Worm (Caenorhabditis elegans) whole organism, L3 larva: ENCODE measurements around the gene K08B5.2.

Source experiments
- R02D3.7 ChIP-seq: fragments of 150-350 bp; optimal IDR thresholded peaks from 2 replicates; lab custom pipeline; 2014; ENCODE audit warnings: missing biosample characterization, missing genetic modification characterization
- ZK546.5 ChIP-seq: sonication (generic microtip); optimal IDR thresholded peaks from 2 replicates; lab custom pipeline; 2017; ENCODE audit warnings: missing biosample characterization, missing genetic modification characterization
- aly-2 ChIP-seq: fragments of 150-350 bp; optimal IDR thresholded peaks from 2 replicates; lab custom pipeline; 2014; ENCODE audit warnings: missing biosample characterization, missing genetic modification characterization
- ama-1 ChIP-seq: fragments of 150-350 bp; optimal IDR thresholded peaks from 2 replicates; lab custom pipeline; 2018
- ceh-16 ChIP-seq: sonication (generic microtip); optimal IDR thresholded peaks from 2 replicates; lab custom pipeline; 2017; ENCODE audit warnings: missing biosample characterization, missing genetic modification characterization
- ceh-82 ChIP-seq: fragments of 150-350 bp; optimal IDR thresholded peaks from 2 replicates; lab custom pipeline; 2014; ENCODE audit warnings: missing biosample characterization, missing genetic modification characterization
- daf-12 ChIP-seq: fragments of 150-350 bp; optimal IDR thresholded peaks from 2 replicates; lab custom pipeline; 2014; ENCODE audit warnings: missing biosample characterization, missing genetic modification reagents, missing genetic modification characterization
- egl-5 ChIP-seq: fragments of 150-350 bp; optimal IDR thresholded peaks from 2 replicates; lab custom pipeline; 2017; ENCODE audit warnings: missing biosample characterization, missing genetic modification reagents, missing genetic modification characterization, inconsistent platforms
- elt-2 ChIP-seq: sonication (generic microtip); optimal IDR thresholded peaks from 2 replicates; lab custom pipeline; 2016; ENCODE audit warnings: missing genetic modification reagents, mild to moderate bottlenecking, missing genetic modification characterization, missing compliant biosample characterization
- lsy-12 ChIP-seq: sonication (generic microtip); optimal IDR thresholded peaks from 2 replicates; lab custom pipeline; 2016; ENCODE audit warnings: mild to moderate bottlenecking, missing genetic modification characterization, missing compliant biosample characterization
- mdl-1 ChIP-seq: fragments of 150-350 bp; optimal IDR thresholded peaks from 2 replicates; lab custom pipeline; 2014; ENCODE audit warnings: missing biosample characterization, missing genetic modification characterization
- mml-1 ChIP-seq: fragments of 150-350 bp; sonication (generic microtip); optimal IDR thresholded peaks from 3 replicates; lab custom pipeline; 2014; ENCODE audit warnings: missing biosample characterization, missing genetic modification characterization
- nfya-1 ChIP-seq: sonication (generic microtip); optimal IDR thresholded peaks from 2 replicates; lab custom pipeline; 2017; ENCODE audit warnings: missing genetic modification characterization, mild to moderate bottlenecking, missing compliant biosample characterization, antibody characterized with exemption, moderate library complexity; ENCODE audit not compliant: insufficient read depth
- nhr-23 ChIP-seq: fragments of 150-350 bp; optimal IDR thresholded peaks from 2 replicates; lab custom pipeline; 2014; ENCODE audit warnings: missing biosample characterization, missing genetic modification reagents, missing genetic modification characterization
- nhr-237 ChIP-seq: fragments of 150-350 bp; optimal IDR thresholded peaks from 2 replicates; lab custom pipeline; 2014; ENCODE audit warnings: missing biosample characterization, missing genetic modification characterization
- nhr-25 ChIP-seq: sonication (generic microtip); optimal IDR thresholded peaks from 2 replicates; lab custom pipeline; 2017; ENCODE audit warnings: missing biosample characterization, missing genetic modification characterization
- nhr-28 ChIP-seq: fragments of 150-350 bp; optimal IDR thresholded peaks from 2 replicates; lab custom pipeline; 2014; ENCODE audit warnings: missing biosample characterization, missing genetic modification characterization
- nhr-43 ChIP-seq: sonication (generic microtip); optimal IDR thresholded peaks from 2 replicates; lab custom pipeline; 2016; ENCODE audit warnings: mild to moderate bottlenecking, missing genetic modification characterization, missing compliant biosample characterization; ENCODE audit not compliant: poor library complexity, severe bottlenecking
- nhr-67 ChIP-seq: fragments of 150-350 bp; optimal IDR thresholded peaks from 2 replicates; lab custom pipeline; 2014; ENCODE audit warnings: missing biosample characterization, missing genetic modification characterization
- pqm-1 ChIP-seq: fragments of 150-350 bp; optimal IDR thresholded peaks from 2 replicates; lab custom pipeline; 2017; ENCODE audit warnings: missing biosample characterization, missing genetic modification characterization, inconsistent platforms
- snpc-4 ChIP-seq: fragments of 150-350 bp; optimal IDR thresholded peaks from 2 replicates; lab custom pipeline; 2014; ENCODE audit warnings: missing biosample characterization, missing genetic modification characterization
- tbx-2 ChIP-seq: sonication (generic microtip); optimal IDR thresholded peaks from 2 replicates; lab custom pipeline; 2016; ENCODE audit warnings: mild to moderate bottlenecking, missing genetic modification characterization, missing compliant biosample characterization
- unc-39 ChIP-seq: sonication (generic microtip); optimal IDR thresholded peaks from 4 replicates; lab custom pipeline; 2017; ENCODE audit warnings: missing biosample characterization, missing genetic modification characterization
- unc-62 ChIP-seq: fragments of 150-350 bp; sonication (generic microtip); optimal IDR thresholded peaks from 4 replicates; lab custom pipeline; 2014; ENCODE audit warnings: missing biosample characterization, missing genetic modification reagents, missing genetic modification characterization

K08B5.2 gene

DNA sequence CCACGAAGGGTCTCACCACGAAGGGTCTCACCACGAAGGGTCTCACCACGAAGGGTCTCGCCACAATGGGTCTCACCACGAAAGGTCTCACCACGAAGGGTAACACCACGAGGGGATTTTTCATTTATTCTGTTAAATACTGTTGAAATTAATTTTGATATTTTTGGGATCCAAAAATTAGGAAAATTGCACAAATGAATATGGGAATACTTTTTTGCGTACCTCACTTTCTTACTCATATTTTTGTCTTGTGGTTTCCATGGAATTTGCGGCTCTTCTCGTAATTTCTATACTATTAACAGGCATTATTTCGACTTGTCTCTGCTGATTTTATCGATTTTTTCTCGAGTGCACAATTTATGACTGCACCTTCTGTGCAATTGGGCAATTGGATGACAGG lies 48.3 kb downstream of the K08B5.2 start, which contains the start of gene T25D1.3:
Gene T25D1.3 (plus strand): TSS at position 301 of the 400 bp plus-strand sequence.
- TF ChIP-seq ama-1 (no peak), nhr-67 (no peak), nhr-25 (tag; lab: Kevin White, UChicago) (no peak), mml-1 (no peak), nhr-28 (no peak), ceh-16 (tag; lab: Kevin White, UChicago) (no peak), ceh-82 (tag; lab: Kevin White, UChicago) (no peak), nhr-237 (tag; lab: Kevin White, UChicago) (no peak), snpc-4 (no peak), R02D3.7 (tag; lab: Kevin White, UChicago) (no peak), lsy-12 (tag; lab: Kevin White, UChicago) (no peak), nhr-43 (no peak), nfya-1 (tag; lab: Kevin White, UChicago) (no peak), daf-12 (no peak)

DNA sequence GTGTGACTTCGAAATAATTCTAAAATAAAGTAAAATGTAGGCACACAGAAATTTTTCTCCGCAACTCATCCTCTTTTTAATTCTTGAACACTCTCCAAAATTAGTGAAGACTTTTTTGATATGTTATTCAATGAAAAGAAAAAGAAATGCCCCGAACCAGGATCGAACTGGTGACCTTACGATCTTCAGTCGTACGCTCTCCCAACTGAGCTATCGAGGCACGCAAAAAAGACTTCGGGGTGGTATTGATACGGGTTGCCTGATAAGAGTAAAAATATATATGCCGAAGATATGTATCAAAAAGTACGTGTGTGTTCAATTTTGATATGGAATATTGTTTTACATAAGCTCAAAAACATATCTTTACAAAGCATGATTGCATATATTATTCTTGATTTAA lies 50.7 kb downstream of the K08B5.2 start:
- TF ChIP-seq pqm-1 (tag; lab: Kevin White, UChicago) (no peak), unc-39 (tag; lab: Kevin White, UChicago) (no peak), lsy-12 (tag; lab: Kevin White, UChicago) (no peak), egl-5 (tag; lab: Kevin White, UChicago) (no peak), ceh-16 (tag; lab: Kevin White, UChicago) (no peak), elt-2 (peak; percentile 18), ZK546.5 (tag; lab: Kevin White, UChicago) (no peak), nfya-1 (tag; lab: Kevin White, UChicago) (peak; percentile 13), mml-1 (no peak), unc-62 (no peak), aly-2 (no peak), tbx-2 (tag; lab: Kevin White, UChicago) (no peak), ama-1 (no peak), mdl-1 (tag; lab: Kevin White, UChicago) (no peak), nhr-23 (no peak)
